Fruit fly (Drosophila melanogaster): ENCODE results near the gene Orc5.

DNA sequence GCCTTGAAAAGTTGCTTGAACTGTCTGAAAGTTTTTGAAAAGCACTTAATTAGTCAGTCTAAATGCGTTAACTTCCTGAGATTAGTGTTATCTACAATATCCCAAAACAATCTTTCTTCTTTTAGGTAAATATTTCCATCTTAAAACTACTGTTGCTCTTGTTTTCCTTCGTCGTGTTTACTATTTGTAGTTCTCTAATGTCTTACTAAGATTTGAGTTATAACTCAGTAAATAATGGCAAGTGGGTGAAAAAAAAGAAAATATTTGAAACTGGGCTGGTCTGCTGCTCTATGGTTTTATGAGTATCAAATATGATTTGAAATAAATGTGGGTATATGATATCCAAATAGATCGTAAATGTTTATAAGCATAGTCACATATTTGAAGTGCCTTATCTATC is 28.5 kb upstream of the Orc5 start:
- TF ChIP-seq tj (GFP tag; optimal IDR thresholded peaks at IDR 0.05) (no peak), CG33017 (tag; optimal IDR thresholded peaks at IDR 0.05) (peak; percentile 40), Clk (GFP tag; optimal IDR thresholded peaks at IDR 0.05) (no peak), Mnt (GFP tag; optimal IDR thresholded peaks at IDR 0.05) (no peak), CG7045 (GFP tag; optimal IDR thresholded peaks at IDR 0.05) (peak; percentile 47)

All from whole organism, adult.